Worm (Caenorhabditis elegans) whole organism, L2 larva: ENCODE results near the gene C36A4.11.

Experiments
- C34F6.9 ChIP-seq: fragments of 150-350 bp; optimal IDR thresholded peaks from 2 replicates; lab custom pipeline; 2014; ENCODE audit warnings: missing biosample characterization, missing genetic modification characterization
- ZK546.5 ChIP-seq: sonication (generic microtip); optimal IDR thresholded peaks from 2 replicates; lab custom pipeline; 2017; ENCODE audit warnings: missing biosample characterization, missing genetic modification characterization
- aly-2 ChIP-seq: fragments of 150-350 bp; optimal IDR thresholded peaks from 2 replicates; lab custom pipeline; 2014; ENCODE audit warnings: missing biosample characterization, missing genetic modification characterization
- blmp-1 ChIP-seq: sonication (generic microtip); optimal IDR thresholded peaks from 2 replicates; lab custom pipeline; 2017; ENCODE audit warnings: missing genetic modification characterization, mild to moderate bottlenecking, missing compliant biosample characterization, antibody characterized with exemption, moderate library complexity; ENCODE audit not compliant: insufficient read depth
- ceh-16 ChIP-seq: fragments of 150-350 bp; optimal IDR thresholded peaks from 2 replicates; lab custom pipeline; 2014; ENCODE audit warnings: missing biosample characterization, missing genetic modification characterization
- elt-3 ChIP-seq: sonication (generic microtip); optimal IDR thresholded peaks from 2 replicates; lab custom pipeline; 2017; ENCODE audit warnings: missing biosample characterization, missing genetic modification characterization
- lin-39 ChIP-seq: fragments of 150-350 bp; optimal IDR thresholded peaks from 2 replicates; lab custom pipeline; 2014; ENCODE audit warnings: missing biosample characterization, missing genetic modification reagents, missing genetic modification characterization
- nhr-10 ChIP-seq: sonication (generic microtip); optimal IDR thresholded peaks from 2 replicates; lab custom pipeline; 2017; ENCODE audit warnings: missing biosample characterization, missing genetic modification characterization
- nhr-129 ChIP-seq: fragments of 150-350 bp; optimal IDR thresholded peaks from 2 replicates; lab custom pipeline; 2014; ENCODE audit warnings: missing biosample characterization, missing genetic modification characterization
- snpc-4 ChIP-seq: fragments of 150-350 bp; optimal IDR thresholded peaks from 2 replicates; lab custom pipeline; 2014; ENCODE audit warnings: missing biosample characterization, missing genetic modification characterization
- ztf-11 ChIP-seq: sonication (generic microtip); optimal IDR thresholded peaks from 2 replicates; lab custom pipeline; 2017; ENCODE audit warnings: missing biosample characterization, missing genetic modification characterization

- no peak for TF ChIP-seq C34F6.9 (tag; lab: Kevin White, UChicago)
- no peak for TF ChIP-seq aly-2 (tag; lab: Kevin White, UChicago)
- no peak for TF ChIP-seq elt-3 (tag; lab: Kevin White, UChicago)
- no peak for TF ChIP-seq ceh-16 (tag; lab: Kevin White, UChicago)
- no peak for TF ChIP-seq nhr-10 (tag; lab: Kevin White, UChicago)
- TF ChIP-seq snpc-4, result no peak
- no peak for TF ChIP-seq ZK546.5 (tag; lab: Kevin White, UChicago)
- no peak for TF ChIP-seq nhr-129 (tag; lab: Kevin White, UChicago)
- no peak for TF ChIP-seq lin-39
- TF ChIP-seq ztf-11, result no peak
- TF ChIP-seq blmp-1 (tag; lab: Kevin White, UChicago), result peak; percentile 53
Measured at ce11 chrIII:3800240-3800933, 40.0 kb upstream of the C36A4.11 start, which contains the start of gene mtm-3.
